Fruit fly (Drosophila melanogaster): Measurements from ENCODE around the gene timeout.

dm6 chr3R:13088395-13088794 is at the start of gene timeout:
- TF ChIP-seq CG8478 (optimal IDR thresholded peaks at IDR 0.05) (no peak), CTCF (optimal IDR thresholded peaks at IDR 0.05) (peak in 1 of 2 experiments; percentile 55)

Measured in S2 (cell line).